Worm (Caenorhabditis elegans) whole organism, L2 larva: ENCODE results near the gene unc-58.

ENCODE experiments used
- ZK546.5 ChIP-seq: sonication (generic microtip); optimal IDR thresholded peaks from 2 replicates; lab custom pipeline; 2017; ENCODE audit warnings: missing biosample characterization, missing genetic modification characterization
- ama-1 ChIP-seq: fragments of 150-350 bp; optimal IDR thresholded peaks from 2 replicates; lab custom pipeline; 2018; ENCODE audit warnings: inconsistent platforms
- blmp-1 ChIP-seq: sonication (generic microtip); optimal IDR thresholded peaks from 2 replicates; lab custom pipeline; 2017; ENCODE audit warnings: missing genetic modification characterization, mild to moderate bottlenecking, missing compliant biosample characterization, antibody characterized with exemption, moderate library complexity; ENCODE audit not compliant: insufficient read depth
- lin-39 ChIP-seq: fragments of 150-350 bp; optimal IDR thresholded peaks from 2 replicates; lab custom pipeline; 2014; ENCODE audit warnings: missing biosample characterization, missing genetic modification reagents, missing genetic modification characterization
- mdl-1 ChIP-seq, 2 experiments: fragments of 150-350 bp in 1 of 2; sonication (generic microtip) in 1 of 2; optimal IDR thresholded peaks; 2 replicates each; lab custom pipeline; 2017; ENCODE audit warnings: missing biosample characterization in 2 of 2, missing genetic modification characterization in 2 of 2
- nhr-11 ChIP-seq: fragments of 150-350 bp; optimal IDR thresholded peaks from 2 replicates; lab custom pipeline; 2014; ENCODE audit warnings: missing biosample characterization, missing genetic modification characterization
- nhr-12 ChIP-seq: fragments of 150-350 bp; optimal IDR thresholded peaks from 2 replicates; lab custom pipeline; 2014; ENCODE audit warnings: missing biosample characterization, missing genetic modification characterization
- nhr-129 ChIP-seq: fragments of 150-350 bp; optimal IDR thresholded peaks from 2 replicates; lab custom pipeline; 2014; ENCODE audit warnings: missing biosample characterization, missing genetic modification characterization
- zag-1 ChIP-seq: fragments of 150-350 bp; optimal IDR thresholded peaks from 2 replicates; lab custom pipeline; 2014; ENCODE audit warnings: missing biosample characterization, missing genetic modification characterization
- ztf-4 ChIP-seq: fragments of 150-350 bp; optimal IDR thresholded peaks from 2 replicates; lab custom pipeline; 2014; ENCODE audit warnings: missing biosample characterization, missing genetic modification characterization

DNA sequence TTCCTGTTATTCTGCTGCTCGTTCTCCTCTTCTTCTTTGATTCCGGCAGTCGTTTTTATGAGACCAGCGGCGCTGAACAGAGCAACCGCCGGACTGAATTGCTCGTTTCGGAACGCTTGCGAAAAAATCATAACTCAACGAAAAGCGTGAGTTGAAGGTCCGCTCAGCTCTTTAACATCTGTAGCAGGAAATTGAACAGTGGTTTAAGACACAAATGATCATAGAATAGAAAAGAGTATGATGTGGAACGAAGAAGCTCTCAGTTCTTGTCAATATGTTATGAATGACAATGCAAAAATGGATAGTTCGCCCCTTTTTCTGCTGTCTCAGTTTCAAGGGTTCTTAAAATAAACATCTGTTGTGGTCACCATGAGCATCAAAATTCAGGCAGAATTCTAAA lies 19.3 kb downstream of the unc-58 start:
- TF ChIP-seq lin-39 (tag; lab: Kevin White, UChicago), result no peak
- no peak for TF ChIP-seq ztf-4 (tag; lab: Kevin White, UChicago)
- no peak for TF ChIP-seq ZK546.5 (tag; lab: Kevin White, UChicago)
- no peak for TF ChIP-seq blmp-1 (tag; lab: Kevin White, UChicago)
- no peak for TF ChIP-seq nhr-12 (tag; lab: Kevin White, UChicago)
- TF ChIP-seq nhr-11, result no peak
- TF ChIP-seq zag-1 (tag; lab: Kevin White, UChicago), result no peak
- TF ChIP-seq nhr-129 (tag; lab: Kevin White, UChicago), result no peak
- TF ChIP-seq ama-1 (lab: Kevin White, UChicago), result no peak
- no peak for TF ChIP-seq mdl-1 (tag; optimal IDR thresholded peaks at IDR 0.05; lab: Kevin White, UChicago)
